Worm (Caenorhabditis elegans): ENCODE data around the gene K02D3.1.

The K02D3.1 gene

DNA sequence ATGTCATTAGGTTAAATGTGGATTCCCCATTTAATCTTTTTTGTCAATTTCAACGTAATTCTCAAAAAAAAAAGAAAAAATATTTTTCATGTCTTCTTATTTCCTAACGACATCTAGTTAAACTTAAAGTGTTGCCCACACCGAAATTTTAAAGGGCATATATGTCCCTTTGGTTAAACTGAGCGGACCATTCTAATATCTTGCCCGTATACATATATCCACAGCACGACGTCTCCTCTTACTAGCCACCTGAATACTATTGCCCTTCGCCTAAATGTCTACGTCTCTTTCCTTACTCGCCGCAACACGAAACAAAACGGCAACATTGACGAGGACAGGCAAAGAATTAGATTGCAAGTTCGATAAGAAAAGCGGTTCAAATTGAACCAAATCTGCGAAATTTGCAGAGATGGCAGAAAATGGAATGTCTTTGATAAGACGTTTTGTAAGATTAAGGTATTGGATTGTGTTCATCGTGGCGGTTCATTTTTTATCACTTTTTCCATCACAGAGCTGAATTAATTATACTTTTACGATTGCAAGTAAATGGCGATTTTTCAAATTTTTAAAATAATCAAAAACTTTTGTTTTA is 6.0 kb upstream of the K02D3.1 start (continued):
- TF ChIP-seq daf-8 (GFP tag; IDR thresholded peaks at IDR 0.05) (peak; percentile 89; the same call in 1 of the 2 replicates), ctbp-1 (GFP tag; IDR thresholded peaks at IDR 0.05) (peak; percentile 99), ztf-7 (tag; optimal IDR thresholded peaks at IDR 0.05) (peak; percentile 96), Y75B8A.6 (GFP tag; IDR thresholded peaks at IDR 0.05) (no peak), F49E8.2 (tag; optimal IDR thresholded peaks at IDR 0.05; ENCODE audit: borderline replicate concordance) (peak; percentile 22), dmd-9 (GFP tag; IDR thresholded peaks at IDR 0.05) (peak; percentile 94), jun-1 (tag; optimal IDR thresholded peaks at IDR 0.05) (peak; percentile 100), cey-2 (tag; optimal IDR thresholded peaks at IDR 0.05; ENCODE audit: borderline replicate concordance, insufficient read depth) (peak; percentile 69), nhr-48 (tag; optimal IDR thresholded peaks at IDR 0.05) (peak; percentile 98), fos-1 (tag; optimal IDR thresholded peaks at IDR 0.05) (peak; percentile 96), unc-39 (tag; optimal IDR thresholded peaks at IDR 0.05) (peak; percentile 100), ZK337.2 (GFP tag; IDR thresholded peaks at IDR 0.05) (peak; percentile 89), attf-4 (tag; optimal IDR thresholded peaks at IDR 0.05) (peak; percentile 70), ces-1 (GFP tag; optimal IDR thresholded peaks at IDR 0.05) (peak; percentile 96), ZK546.5 (tag; optimal IDR thresholded peaks at IDR 0.05) (peak; percentile 33 to 76), dmd-8 (GFP tag; IDR thresholded peaks at IDR 0.05) (peak; percentile 80; the same call in 1 of the 2 replicates), dmd-6 (GFP tag; IDR thresholded peaks at IDR 0.05) (peak; percentile 99), zip-11 (GFP tag; IDR thresholded peaks at IDR 0.05) (no peak), ceh-20 (GFP tag; IDR thresholded peaks at IDR 0.05) (peak; percentile 99), set-16 (GFP tag; IDR thresholded peaks at IDR 0.05) (no peak), nhr-11 (tag; optimal IDR thresholded peaks at IDR 0.05) (peak; percentile 99), ceh-44 (GFP tag; IDR thresholded peaks at IDR 0.05) (peak; percentile 83), T20F7.1 (GFP tag; optimal IDR thresholded peaks at IDR 0.05) (peak; percentile 94), nhr-76 (tag; optimal IDR thresholded peaks at IDR 0.05) (peak; percentile 85), ceh-82 (tag; optimal IDR thresholded peaks at IDR 0.05) (peak; percentile 100), F37D6.2 (tag; optimal IDR thresholded peaks at IDR 0.05) (peak; percentile 99), F44E2.7 (GFP tag; IDR thresholded peaks at IDR 0.05) (no peak), php-3 (GFP tag; IDR thresholded peaks at IDR 0.05) (peak; percentile 98), nhr-41 (GFP tag; IDR thresholded peaks at IDR 0.05) (peak; percentile 82; the same call in 1 of the 2 replicates), duxl-1 (tag; optimal IDR thresholded peaks at IDR 0.05; ENCODE audit: poor library complexity) (peak; percentile 99), daf-16 (GFP tag; optimal IDR thresholded peaks at IDR 0.05) (peak; percentile 97 to 99), daf-16 (tag; optimal IDR thresholded peaks at IDR 0.05) (peak; percentile 94), madf-5 (GFP tag; IDR thresholded peaks at IDR 0.05) (peak in 1 of 2 experiments; percentile 95; a peak in 2 of 4 replicates), spr-1 (tag; optimal IDR thresholded peaks at IDR 0.05) (peak; percentile 98), Y105C5A.15 (GFP tag; IDR thresholded peaks at IDR 0.05) (0 out of 2 replicates have a peak, but pooled peaks have one; percentile 46), sdz-12 (GFP tag; optimal IDR thresholded peaks at IDR 0.05) (peak; percentile 72), Y48G9A.11 (GFP tag; IDR thresholded peaks at IDR 0.05) (0 out of 2 replicates have a peak, but pooled peaks have one; percentile 59), mxl-2 (GFP tag; conservative IDR thresholded peaks at IDR 0.05) (peak; percentile 86), madf-9 (GFP tag; conservative IDR thresholded peaks at IDR 0.05) (peak; percentile 98), dve-1 (tag; optimal IDR thresholded peaks at IDR 0.05; ENCODE audit: insufficient read depth) (peak; percentile 100), zfp-2 (tag; optimal IDR thresholded peaks at IDR 0.05) (peak; percentile 90), spr-3 (GFP tag; optimal IDR thresholded peaks at IDR 0.05) (peak; percentile 98), T26A8.4 (GFP tag; IDR thresholded peaks at IDR 0.05) (peak; percentile 100), R02D3.7 (tag; optimal IDR thresholded peaks at IDR 0.05) (peak; percentile 28), egl-27 (tag; optimal IDR thresholded peaks at IDR 0.05) (peak; percentile 86), lin-1 (GFP tag; IDR thresholded peaks at IDR 0.05) (peak; percentile 87), F10B5.3 (tag; optimal IDR thresholded peaks at IDR 0.05) (peak; percentile 97), ceh-32 (tag; optimal IDR thresholded peaks at IDR 0.05; ENCODE audit: poor library complexity) (peak; percentile 92), nhr-102 (tag; optimal IDR thresholded peaks at IDR 0.05) (peak; percentile 100)

Data from whole organism, L4 larva.